Fruit fly (Drosophila melanogaster): ENCODE measurements around the gene CG9643.

CG9643 gene

DNA sequence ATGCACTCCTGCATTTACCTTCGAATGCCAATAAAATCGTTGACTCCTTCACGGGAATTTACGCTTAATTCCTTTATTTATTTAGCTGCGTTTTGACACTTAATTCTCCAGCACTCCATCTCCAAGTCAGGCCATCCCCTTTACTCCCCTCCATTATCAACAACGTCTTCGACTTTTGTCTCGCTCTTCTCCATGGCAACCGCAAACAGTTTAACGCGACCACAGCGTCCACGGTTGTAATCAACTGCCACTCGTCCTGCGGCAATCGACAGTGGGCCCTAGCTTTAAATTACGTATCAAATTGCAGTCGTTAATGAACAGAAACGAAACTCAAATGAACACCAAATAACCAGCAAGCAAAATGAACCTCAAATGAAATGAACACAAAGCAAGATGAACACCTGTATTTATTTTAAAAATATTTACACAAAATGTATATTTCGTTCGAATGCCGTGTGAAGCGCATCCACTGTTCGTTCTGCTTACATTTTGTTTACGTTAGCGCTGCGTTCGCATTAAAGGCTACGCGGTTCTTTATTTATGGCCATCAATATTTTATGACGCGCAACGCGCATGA is 47.4 kb downstream of the CG9643 start (continued):
- TF ChIP-seq CG9705 (GFP tag; optimal IDR thresholded peaks at IDR 0.05) (no peak), GATAd (GFP tag; optimal IDR thresholded peaks at IDR 0.05) (no peak)

DNA sequence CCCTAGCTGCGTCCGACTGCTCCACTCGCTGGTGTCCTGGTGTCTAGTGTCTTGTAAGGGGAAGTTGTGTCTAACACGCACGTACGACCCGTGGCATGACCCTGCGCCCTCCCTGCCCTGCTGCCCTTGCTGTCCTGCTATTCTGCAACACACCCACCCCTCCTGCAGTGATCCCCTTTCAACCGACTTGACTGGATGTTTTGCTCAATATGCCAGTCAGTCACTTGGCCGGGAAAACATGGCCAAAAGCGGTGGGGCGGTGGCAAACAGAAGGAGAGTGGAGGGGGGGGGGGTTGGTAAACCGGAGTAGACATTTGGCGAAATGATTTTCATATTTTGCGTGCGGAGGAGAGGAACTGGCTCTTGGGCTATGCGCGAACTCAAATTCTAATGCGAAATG is 48.4 kb downstream of the CG9643 start:
- TF ChIP-seq Mio (GFP tag; optimal IDR thresholded peaks at IDR 0.05) = no peak
- no peak for TF ChIP-seq Hr83 (GFP tag; optimal IDR thresholded peaks at IDR 0.05; ENCODE audit: poor library complexity, severe bottlenecking)
- TF ChIP-seq sage (GFP tag; optimal IDR thresholded peaks at IDR 0.05) = no peak
- TF ChIP-seq Jra (GFP tag; optimal IDR thresholded peaks at IDR 0.05) = no peak
- no peak for TF ChIP-seq CG32264 (GFP tag; optimal IDR thresholded peaks at IDR 0.05)
- TF ChIP-seq rgr (GFP tag; optimal IDR thresholded peaks at IDR 0.05) = no peak
- TF ChIP-seq Sp1 (GFP tag; optimal IDR thresholded peaks at IDR 0.05) = no peak
- TF ChIP-seq Hr78 (GFP tag; optimal IDR thresholded peaks at IDR 0.05) = no peak
- no peak for TF ChIP-seq woc (GFP tag; optimal IDR thresholded peaks at IDR 0.05)
